Fruit fly (Drosophila melanogaster) whole organism, pupa: ENCODE results near the gene CG12268.

Source experiments
- CG12605 ChIP-seq: fragments of 200-800 bp; sonication (Bioruptor generic); IDR thresholded peaks from 2 replicates; pipeline ENCODE4 v1.3.6; 2022; ENCODE audit warnings: missing biosample characterization, missing genetic modification characterization
- CG13204 ChIP-seq: fragments of 200-800 bp; sonication (Bioruptor generic); optimal IDR thresholded peaks from 2 replicates; lab custom pipeline; 2018; ENCODE audit warnings: missing biosample characterization, mild to moderate bottlenecking, missing genetic modification characterization, moderate library complexity
- CG14655 ChIP-seq: fragments of 200-800 bp; sonication (Bioruptor generic); optimal IDR thresholded peaks from 3 replicates; lab custom pipeline; 2017; ENCODE audit warnings: mild to moderate bottlenecking, missing biosample characterization, missing genetic modification reagents, missing genetic modification characterization
- CG15710 ChIP-seq: fragments of 200-800 bp; sonication (Bioruptor generic); optimal IDR thresholded peaks from 2 replicates; lab custom pipeline; 2018; ENCODE audit warnings: missing biosample characterization, mild to moderate bottlenecking, missing genetic modification characterization, moderate library complexity
- CG32121 ChIP-seq: fragments of 200-800 bp; sonication (Bioruptor generic); IDR thresholded peaks from 2 replicates; pipeline ENCODE4 v1.3.6; 2022; ENCODE audit warnings: missing biosample characterization, missing genetic modification characterization
- CG8159 ChIP-seq: fragments of 200-800 bp; sonication (Bioruptor generic); optimal IDR thresholded peaks from 3 replicates; lab custom pipeline; 2018; ENCODE audit warnings: missing biosample characterization, mild to moderate bottlenecking, missing genetic modification characterization, moderate library complexity
- CG9948 ChIP-seq: fragments of 200-800 bp; sonication (Bioruptor generic); optimal IDR thresholded peaks from 2 replicates; lab custom pipeline; 2018; ENCODE audit warnings: missing biosample characterization, mild to moderate bottlenecking, missing genetic modification characterization, moderate library complexity
- EcR ChIP-seq: fragments of 200-800 bp; sonication (Bioruptor generic); optimal IDR thresholded peaks from 3 replicates; lab custom pipeline; 2019; ENCODE audit warnings: missing biosample characterization, missing genetic modification characterization, mild to moderate bottlenecking, moderate library complexity, missing genetic modification reagents
- Ets98B ChIP-seq: fragments of 200-800 bp; sonication (Bioruptor generic); IDR thresholded peaks from 2 replicates; pipeline ENCODE4 v1.3.6; 2022; ENCODE audit warnings: missing biosample characterization, missing genetic modification characterization
- Pif1B ChIP-seq: fragments of 200-800 bp; sonication (Bioruptor generic); optimal IDR thresholded peaks from 3 replicates; lab custom pipeline; 2016; ENCODE audit warnings: missing biosample characterization, missing genetic modification characterization
- Snoo ChIP-seq: fragments of 200-800 bp; sonication (Bioruptor generic); optimal IDR thresholded peaks from 3 replicates; lab custom pipeline; 2017; ENCODE audit warnings: missing biosample characterization, mild to moderate bottlenecking, missing genetic modification characterization, inconsistent platforms
- fd96Ca ChIP-seq: fragments of 200-800 bp; sonication (Bioruptor generic); IDR thresholded peaks from 3 replicates; pipeline ENCODE4 v1.3.6; 2022; ENCODE audit warnings: missing biosample characterization, missing genetic modification characterization
- rn ChIP-seq: fragments of 200-800 bp; sonication (Bioruptor generic); IDR thresholded peaks from 2 replicates; pipeline ENCODE4 v1.3.6; 2022; ENCODE audit warnings: missing biosample characterization, missing genetic modification characterization

- TF ChIP-seq EcR (GFP tag; lab: Kevin White, UChicago), result no peak
- TF ChIP-seq CG12605, result no peak; the same call in 1 of the 2 replicates
- 0 out of 3 replicates have a peak, but pooled peaks have one; percentile 49 for TF ChIP-seq fd96Ca
- no peak for TF ChIP-seq CG8159 (tag; lab: Kevin White, UChicago)
- no peak for TF ChIP-seq rn (GFP tag; lab: Robert Waterston, UW)
- TF ChIP-seq CG14655 (GFP tag; lab: Kevin White, UChicago), result peak; percentile 22
- TF ChIP-seq CG32121 (GFP tag; lab: Robert Waterston, UW), result peak; percentile 37; the same call in 1 of the 2 replicates
- no peak for TF ChIP-seq CG13204 (GFP tag; lab: Kevin White, UChicago)
- no peak for TF ChIP-seq Pif1B
- no peak for TF ChIP-seq CG9948 (tag; lab: Kevin White, UChicago)
- no peak for TF ChIP-seq Snoo
- peak; percentile 65 for TF ChIP-seq Ets98B
- no peak for TF ChIP-seq CG15710 (tag; lab: Kevin White, UChicago)
These were observed 8.0 kb downstream of the CG12268 start for dm6 chr3R:23939921-23940839.
